Fruit fly (Drosophila melanogaster) whole organism, adult: ENCODE measurements around the gene CycD.
A peak's percentile ranks its signal among the peaks of the same experiment; 100 is the strongest.

Experiments used
- CG33017 ChIP-seq: fragments of 200-800 bp; sonication (Bioruptor generic); optimal IDR thresholded peaks from 2 replicates; lab custom pipeline; 2018; ENCODE audit warnings: missing biosample characterization, mild to moderate bottlenecking, missing genetic modification characterization, moderate library complexity
- CG5204 ChIP-seq: fragments of 200-800 bp; sonication (Bioruptor generic); optimal IDR thresholded peaks from 2 replicates; lab custom pipeline; 2016; ENCODE audit warnings: missing biosample characterization, missing genetic modification characterization
- kay ChIP-seq: fragments of 200-800 bp; sonication (Bioruptor generic); peaks from one replicate; lab custom pipeline; 2016; ENCODE audit warnings: missing biosample characterization, missing genetic modification characterization, borderline replicate concordance
- pad ChIP-seq: fragments of 200-800 bp; sonication (Bioruptor generic); optimal IDR thresholded peaks from 3 replicates; lab custom pipeline; 2017; ENCODE audit warnings: missing biosample characterization, missing genetic modification characterization, mild to moderate bottlenecking, moderate library complexity, missing genetic modification reagents

DNA sequence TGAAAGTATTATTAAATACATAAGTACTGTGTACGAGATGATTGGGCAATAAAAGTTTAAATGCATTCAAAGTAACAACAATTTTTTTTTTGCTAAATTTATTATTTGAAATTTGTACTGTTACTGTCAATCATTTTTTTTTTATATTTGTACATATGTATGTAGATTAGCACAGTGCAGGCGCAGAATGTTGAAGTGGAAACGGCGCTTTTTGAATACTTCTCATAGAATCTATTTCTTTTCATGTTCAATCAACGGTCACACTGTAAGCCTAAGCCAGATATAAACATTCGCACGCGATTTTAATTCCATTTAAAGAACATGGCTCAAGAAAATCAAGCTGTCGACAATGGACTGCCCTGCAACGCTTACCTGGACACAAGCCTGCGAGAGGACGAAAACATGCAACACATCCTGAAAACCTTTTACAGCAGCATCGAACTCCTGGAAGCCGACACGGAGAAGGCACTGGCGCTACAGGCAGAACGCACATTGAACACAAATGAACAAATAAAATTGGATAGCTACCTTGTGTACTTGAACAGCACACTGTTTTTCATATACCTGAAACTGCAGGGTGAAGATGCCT is 35.4 kb upstream of the CycD start, which contains the start of gene Rrp47:
- peak; percentile 26 for TF ChIP-seq kay (GFP tag; lab: Kevin White, UChicago)
- no peak for TF ChIP-seq CG33017
- no peak for TF ChIP-seq CG5204 (GFP tag; lab: Kevin White, UChicago)
- TF ChIP-seq pad (GFP tag; lab: Kevin White, UChicago): no peak
